Fruit fly (Drosophila melanogaster): ENCODE results near the gene CG15695.

Gene CG15695

DNA sequence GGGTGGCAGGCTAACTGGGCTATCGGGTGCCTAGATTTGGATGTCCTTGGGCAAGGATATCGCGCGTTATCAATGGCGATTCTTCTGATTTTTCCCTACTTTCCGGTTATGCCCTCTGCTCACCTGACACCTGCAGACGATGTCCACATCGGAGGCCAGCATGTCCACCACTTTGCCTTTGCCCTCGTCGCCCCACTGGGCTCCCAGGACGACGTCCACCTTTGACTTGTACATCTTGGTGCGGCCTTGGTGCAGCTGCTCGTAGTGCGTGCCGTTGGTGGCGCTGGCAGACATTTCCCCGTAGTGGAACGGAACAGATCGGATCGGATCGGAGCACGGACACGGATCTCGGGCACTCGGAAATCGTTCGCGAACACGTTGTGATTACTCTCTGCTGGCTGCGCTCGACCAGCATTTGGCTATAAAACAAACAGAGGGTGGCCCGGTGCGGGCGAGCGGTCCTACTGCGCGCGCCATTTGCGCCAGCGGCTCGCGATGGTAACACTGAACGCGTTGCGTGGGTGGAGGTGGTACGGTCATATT, 11.7 kb upstream of the CG15695 start, which contains the start of gene Adss:
Gene Adss, minus strand, starts transcription at position 428 of the 543 bp plus-strand sequence.
- TF ChIP-seq EcR (GFP tag; optimal IDR thresholded peaks at IDR 0.05) (no peak), usp (GFP tag; optimal IDR thresholded peaks at IDR 0.05) (no peak), psq (optimal IDR thresholded peaks at IDR 0.05) (no peak), pan (optimal IDR thresholded peaks at IDR 0.05) (no peak), CG8478 (optimal IDR thresholded peaks at IDR 0.05) (no peak), Dll (optimal IDR thresholded peaks at IDR 0.05) (no peak)

DNA sequence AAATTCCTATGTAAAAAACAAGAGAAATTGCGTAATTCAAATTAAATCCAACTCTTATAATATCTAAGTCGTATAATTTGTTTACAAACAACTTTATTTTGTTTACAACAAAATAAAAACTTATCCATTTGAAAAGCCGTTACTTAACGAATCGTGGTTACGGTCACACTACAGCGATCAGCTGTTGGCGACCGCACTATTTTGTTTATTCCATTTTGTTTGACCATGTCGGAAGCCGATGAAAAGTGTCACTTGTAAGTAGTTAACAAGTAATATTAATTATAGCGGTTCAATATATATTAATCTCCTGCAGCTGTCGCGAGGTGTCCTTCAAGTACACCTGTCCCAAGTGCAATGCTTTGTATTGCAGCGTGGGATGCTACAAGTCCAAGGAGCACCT, 11.0 kb upstream of the CG15695 start, which contains the start of gene CG31223:
Gene CG31223, plus strand, starts transcription at position 165 of the 400 bp plus-strand sequence.
- TF ChIP-seq pan (optimal IDR thresholded peaks at IDR 0.05) (no peak), Dll (optimal IDR thresholded peaks at IDR 0.05) (no peak), usp (GFP tag; optimal IDR thresholded peaks at IDR 0.05) (no peak), psq (optimal IDR thresholded peaks at IDR 0.05) (no peak), CG8478 (optimal IDR thresholded peaks at IDR 0.05) (no peak), EcR (GFP tag; optimal IDR thresholded peaks at IDR 0.05) (no peak)

DNA sequence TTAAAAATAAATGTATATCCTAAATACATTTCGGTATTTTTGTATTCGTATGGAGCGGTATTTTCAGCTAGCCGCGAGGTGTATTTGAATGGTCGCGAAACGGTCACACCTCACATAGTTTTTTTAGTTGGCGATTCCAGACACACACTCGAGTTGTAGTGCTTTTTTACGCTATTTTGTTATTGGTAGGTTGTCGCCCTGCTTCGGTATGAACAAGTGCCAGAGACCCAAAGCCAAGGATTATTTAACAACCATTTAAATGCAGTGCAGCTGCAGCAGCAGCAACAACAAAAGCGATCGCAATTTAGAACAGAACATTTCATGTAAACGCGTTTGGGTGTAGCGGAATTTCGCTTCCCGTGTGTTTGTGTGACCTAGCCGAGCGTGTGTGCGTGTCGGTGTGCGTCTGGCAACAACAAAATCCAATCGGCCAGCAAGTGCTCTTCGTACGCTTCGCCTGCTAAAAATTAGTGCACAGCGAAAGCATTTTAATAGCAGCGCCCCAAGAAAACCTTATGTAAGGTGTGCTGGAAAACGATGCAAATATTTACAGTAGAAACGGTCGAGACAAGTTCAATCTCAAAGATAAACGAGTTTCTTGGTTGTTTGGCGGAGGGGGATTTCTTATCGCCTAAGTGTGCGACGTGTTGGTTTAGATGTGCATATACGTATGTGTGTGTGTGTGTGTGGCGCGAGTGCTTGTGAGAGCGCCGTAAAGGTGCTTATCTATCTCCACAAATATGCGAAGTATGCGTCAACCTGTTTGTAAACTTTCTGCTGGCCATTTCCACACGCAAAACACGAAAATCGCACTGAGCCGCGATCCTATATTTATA, 9.0 kb upstream of the CG15695 start, which contains the start of gene Synd:
Gene Synd, plus strand, starts transcription at position 111 of the 836 bp plus-strand sequence.
- no peak for TF ChIP-seq pan (optimal IDR thresholded peaks at IDR 0.05)
- no peak for TF ChIP-seq usp (GFP tag; optimal IDR thresholded peaks at IDR 0.05)
- peak in 1 of 2 experiments; percentile 36 for TF ChIP-seq EcR (GFP tag; optimal IDR thresholded peaks at IDR 0.05)
- no peak for TF ChIP-seq Dll (optimal IDR thresholded peaks at IDR 0.05)
- no peak for TF ChIP-seq CG8478 (optimal IDR thresholded peaks at IDR 0.05)
- no peak for TF ChIP-seq psq (optimal IDR thresholded peaks at IDR 0.05)

DNA sequence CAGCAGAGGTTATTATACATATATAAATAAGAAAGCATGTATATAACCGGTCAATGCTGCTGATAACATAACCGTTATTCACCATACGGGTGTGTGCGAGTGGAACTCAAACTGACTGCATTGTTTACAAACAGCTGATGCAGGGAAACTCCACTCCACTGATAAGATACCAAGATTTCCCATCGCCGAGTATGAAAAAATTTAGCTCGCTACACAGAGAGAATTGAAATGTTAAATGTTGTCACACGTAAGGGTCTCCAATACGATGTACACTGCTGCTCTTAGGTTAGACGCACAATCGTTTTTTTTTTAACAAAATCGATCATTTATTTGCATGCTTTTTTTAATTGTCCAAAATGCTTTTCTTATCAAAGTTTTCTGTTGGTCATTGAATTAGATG, 8.3 kb upstream of the CG15695 start:
- TF ChIP-seq usp (GFP tag; optimal IDR thresholded peaks at IDR 0.05) (no peak), Dll (optimal IDR thresholded peaks at IDR 0.05) (no peak), pan (optimal IDR thresholded peaks at IDR 0.05) (no peak), CG8478 (optimal IDR thresholded peaks at IDR 0.05) (no peak), EcR (GFP tag; optimal IDR thresholded peaks at IDR 0.05) (no peak), psq (optimal IDR thresholded peaks at IDR 0.05) (no peak)

DNA sequence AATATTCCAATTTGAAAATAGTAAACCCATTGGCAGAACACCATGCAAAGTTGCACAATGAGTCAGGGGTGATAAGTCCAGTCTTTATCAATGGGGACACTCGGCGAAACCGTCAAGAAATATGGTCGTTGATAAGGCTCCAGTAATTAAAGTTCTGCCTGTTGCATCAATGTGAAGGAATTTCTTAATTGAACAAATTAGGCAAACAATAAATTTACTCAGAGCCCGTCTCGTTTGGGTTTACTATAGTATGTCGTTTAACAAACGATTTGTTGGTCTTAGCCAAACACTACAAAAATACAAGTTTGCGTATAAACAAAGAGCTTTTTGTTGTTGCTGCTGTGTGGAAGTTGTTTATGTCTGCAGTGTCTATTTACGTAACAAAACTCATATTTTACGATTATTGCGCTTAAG, 7.2 kb upstream of the CG15695 start:
- TF ChIP-seq Dll (optimal IDR thresholded peaks at IDR 0.05) (no peak), EcR (GFP tag; optimal IDR thresholded peaks at IDR 0.05) (no peak), CG8478 (optimal IDR thresholded peaks at IDR 0.05) (no peak), pan (optimal IDR thresholded peaks at IDR 0.05) (no peak), usp (GFP tag; optimal IDR thresholded peaks at IDR 0.05) (no peak), psq (optimal IDR thresholded peaks at IDR 0.05) (no peak)

DNA sequence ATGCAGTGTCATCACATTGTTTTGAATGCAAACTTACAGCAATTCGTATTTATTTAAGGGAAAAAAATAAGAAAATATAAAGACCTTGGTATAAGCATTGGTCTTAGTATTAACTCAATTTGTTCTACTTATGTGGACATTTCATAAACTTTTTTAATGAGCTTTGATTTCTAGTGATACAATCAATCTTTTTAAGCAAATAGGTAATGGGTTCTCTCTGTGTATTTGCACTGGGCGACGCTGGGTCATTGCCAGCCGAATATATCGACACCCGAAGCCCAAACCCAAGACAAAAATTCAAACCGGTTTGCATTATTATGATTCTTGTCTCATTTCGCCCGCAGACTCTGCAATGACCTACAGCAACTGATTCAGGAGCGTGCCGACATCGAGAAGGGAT, 6.4 kb upstream of the CG15695 start:
- TF ChIP-seq psq (optimal IDR thresholded peaks at IDR 0.05) = no peak
- no peak for TF ChIP-seq usp (GFP tag; optimal IDR thresholded peaks at IDR 0.05)
- TF ChIP-seq Dll (optimal IDR thresholded peaks at IDR 0.05) = no peak
- TF ChIP-seq CG8478 (optimal IDR thresholded peaks at IDR 0.05) = no peak
- TF ChIP-seq pan (optimal IDR thresholded peaks at IDR 0.05) = no peak
- TF ChIP-seq EcR (GFP tag; optimal IDR thresholded peaks at IDR 0.05) = no peak

DNA sequence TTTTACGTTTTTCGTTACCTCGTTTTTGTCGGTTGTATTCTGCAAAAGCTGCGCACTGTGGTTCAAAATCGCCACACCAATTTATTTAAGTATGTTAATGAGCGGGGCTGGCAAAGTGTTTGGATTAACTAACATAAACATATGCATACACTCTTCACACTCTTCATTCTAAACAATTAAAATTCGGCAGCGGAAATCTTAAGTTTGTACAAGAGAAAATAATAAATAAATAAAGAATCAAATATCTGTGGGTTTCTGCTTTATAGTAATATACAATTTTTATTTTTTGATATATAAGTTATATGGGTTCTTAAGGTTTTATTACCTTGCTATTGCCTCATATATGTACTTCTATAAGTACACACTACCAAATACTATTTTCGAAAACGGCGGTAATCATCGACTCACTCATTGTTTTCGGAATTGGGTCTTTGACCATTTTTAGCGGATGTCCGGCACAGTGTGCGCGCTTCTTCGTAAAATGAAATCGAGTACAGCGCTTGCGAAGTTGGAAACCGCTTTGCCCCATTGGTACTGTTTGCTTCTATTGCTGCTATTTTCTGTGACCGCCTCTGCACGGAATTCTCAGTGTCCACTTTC, 5.6 kb upstream of the CG15695 start:
- TF ChIP-seq EcR (GFP tag; optimal IDR thresholded peaks at IDR 0.05) (no peak), psq (optimal IDR thresholded peaks at IDR 0.05) (no peak), usp (GFP tag; optimal IDR thresholded peaks at IDR 0.05) (no peak), CG8478 (optimal IDR thresholded peaks at IDR 0.05) (no peak), pan (optimal IDR thresholded peaks at IDR 0.05) (no peak), Dll (optimal IDR thresholded peaks at IDR 0.05) (no peak)

DNA sequence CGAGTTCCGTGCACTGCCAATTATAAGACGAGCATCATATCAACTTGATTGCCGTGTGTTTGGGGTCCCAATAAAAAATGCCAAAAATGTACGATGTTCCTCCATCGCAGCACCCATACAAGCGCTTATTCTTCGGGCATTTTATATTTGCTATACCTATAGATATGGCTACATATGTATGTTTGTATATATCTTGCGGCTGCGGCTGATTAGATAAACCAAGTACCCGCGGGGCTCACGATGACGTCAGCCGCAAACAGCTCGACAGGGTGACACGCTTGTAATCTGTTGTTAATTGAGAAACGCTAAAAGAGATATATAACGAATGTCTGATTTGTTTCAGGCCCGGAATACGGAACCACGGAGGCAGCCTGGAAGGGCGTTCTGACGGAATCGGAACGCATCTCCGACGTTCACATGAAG, 4.7 kb upstream of the CG15695 start:
- TF ChIP-seq Dll (optimal IDR thresholded peaks at IDR 0.05) = no peak
- TF ChIP-seq CG8478 (optimal IDR thresholded peaks at IDR 0.05) = no peak
- TF ChIP-seq usp (GFP tag; optimal IDR thresholded peaks at IDR 0.05) = no peak
- TF ChIP-seq EcR (GFP tag; optimal IDR thresholded peaks at IDR 0.05) = no peak
- TF ChIP-seq psq (optimal IDR thresholded peaks at IDR 0.05) = no peak
- TF ChIP-seq pan (optimal IDR thresholded peaks at IDR 0.05) = no peak

DNA sequence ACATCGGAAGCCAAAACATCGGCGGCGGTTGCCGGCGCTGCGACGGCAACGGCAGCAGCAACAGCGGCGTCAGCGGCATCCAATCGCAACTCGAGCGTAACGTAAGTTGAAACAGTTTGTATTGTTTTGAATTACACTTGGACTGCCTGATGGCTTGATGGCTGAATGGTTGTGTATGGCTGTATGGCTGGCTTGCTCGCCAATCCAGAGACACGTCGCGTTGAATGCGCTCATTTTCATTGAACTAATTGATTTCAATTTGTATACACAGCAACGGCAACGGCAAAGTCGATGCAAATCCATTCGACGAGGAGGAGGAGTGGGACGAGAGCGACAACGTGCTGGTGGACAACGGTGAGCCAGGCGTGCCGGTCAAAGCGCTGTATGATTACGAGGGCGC, 3.2 kb upstream of the CG15695 start:
- TF ChIP-seq psq (optimal IDR thresholded peaks at IDR 0.05) = no peak
- TF ChIP-seq CG8478 (optimal IDR thresholded peaks at IDR 0.05) = no peak
- TF ChIP-seq pan (optimal IDR thresholded peaks at IDR 0.05) = no peak
- TF ChIP-seq EcR (GFP tag; optimal IDR thresholded peaks at IDR 0.05) = no peak
- TF ChIP-seq usp (GFP tag; optimal IDR thresholded peaks at IDR 0.05) = no peak
- TF ChIP-seq Dll (optimal IDR thresholded peaks at IDR 0.05) = no peak

DNA sequence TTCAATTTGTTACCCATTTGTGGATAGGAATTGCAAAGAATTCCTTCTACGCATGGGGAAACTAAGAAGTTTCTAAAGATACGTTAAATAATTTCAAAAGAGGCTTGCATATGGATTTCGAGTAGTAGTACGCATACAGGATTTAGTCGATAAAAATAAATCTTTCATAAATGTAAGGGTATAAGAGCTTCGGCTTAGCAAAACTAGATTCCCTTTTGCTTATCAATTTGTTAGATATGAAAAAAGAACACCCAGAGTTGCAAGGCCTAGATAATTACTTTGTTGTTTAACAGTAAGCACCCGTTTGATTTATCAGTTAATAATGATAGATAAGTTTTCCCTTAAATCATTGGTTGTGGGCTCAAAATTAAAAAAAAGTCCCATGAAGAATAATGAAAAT, 3.6 kb downstream of the CG15695 start:
- TF ChIP-seq psq (optimal IDR thresholded peaks at IDR 0.05) (no peak), usp (GFP tag; optimal IDR thresholded peaks at IDR 0.05) (no peak), Dll (optimal IDR thresholded peaks at IDR 0.05) (no peak), pan (optimal IDR thresholded peaks at IDR 0.05) (no peak), CG8478 (optimal IDR thresholded peaks at IDR 0.05) (no peak), EcR (GFP tag; optimal IDR thresholded peaks at IDR 0.05) (no peak)

DNA sequence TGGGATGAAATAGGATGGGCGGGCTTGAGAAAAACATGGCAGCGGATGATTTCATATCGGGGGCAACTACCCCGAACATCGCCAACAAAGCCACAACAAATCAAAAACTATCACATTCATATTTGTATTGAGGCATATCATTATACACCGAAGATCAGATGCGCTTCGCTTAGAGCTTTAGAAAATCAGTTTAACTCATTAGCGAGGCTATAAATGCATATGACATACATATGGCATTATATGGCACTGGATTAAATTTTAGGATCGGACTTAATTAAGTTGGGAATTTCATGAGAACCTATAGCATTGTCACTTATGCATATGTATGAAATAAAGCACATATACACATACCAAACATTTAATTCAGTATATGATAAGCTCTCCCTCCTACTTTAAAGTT, 4.4 kb downstream of the CG15695 start:
- TF ChIP-seq pan (optimal IDR thresholded peaks at IDR 0.05) (no peak), EcR (GFP tag; optimal IDR thresholded peaks at IDR 0.05) (no peak), Dll (optimal IDR thresholded peaks at IDR 0.05) (no peak), psq (optimal IDR thresholded peaks at IDR 0.05) (no peak), usp (GFP tag; optimal IDR thresholded peaks at IDR 0.05) (no peak), CG8478 (optimal IDR thresholded peaks at IDR 0.05) (no peak)

DNA sequence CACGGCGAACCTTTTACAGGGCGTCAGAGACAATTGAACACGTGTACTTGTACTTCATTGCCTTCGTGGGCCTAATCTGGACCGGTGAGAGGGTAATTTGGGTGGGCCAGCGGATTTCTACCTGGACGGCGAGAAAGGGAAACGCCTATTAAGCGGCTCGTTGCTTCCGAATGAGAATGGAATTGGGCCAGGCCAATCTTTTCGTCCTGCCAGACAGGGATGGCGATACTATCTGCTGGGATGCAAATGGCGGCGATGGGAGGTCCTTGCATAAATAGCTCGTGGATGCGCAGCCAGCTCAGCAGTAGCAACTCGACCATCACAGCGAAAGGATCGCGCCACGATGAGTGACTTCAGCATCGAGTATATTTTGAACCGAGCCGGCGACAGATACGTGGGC, 4.8 kb downstream of the CG15695 start, which contains the start of gene CG15696:
Gene CG15696, plus strand, starts transcription at position 301 of the 400 bp plus-strand sequence.
- no peak for TF ChIP-seq Dll (optimal IDR thresholded peaks at IDR 0.05)
- no peak for TF ChIP-seq pan (optimal IDR thresholded peaks at IDR 0.05)
- no peak for TF ChIP-seq usp (GFP tag; optimal IDR thresholded peaks at IDR 0.05)
- TF ChIP-seq psq (optimal IDR thresholded peaks at IDR 0.05) = no peak
- no peak for TF ChIP-seq EcR (GFP tag; optimal IDR thresholded peaks at IDR 0.05)
- no peak for TF ChIP-seq CG8478 (optimal IDR thresholded peaks at IDR 0.05)

Data from whole organism.